Worm (Caenorhabditis elegans): ENCODE data around the gene C35A5.11.

C35A5.11 gene

DNA sequence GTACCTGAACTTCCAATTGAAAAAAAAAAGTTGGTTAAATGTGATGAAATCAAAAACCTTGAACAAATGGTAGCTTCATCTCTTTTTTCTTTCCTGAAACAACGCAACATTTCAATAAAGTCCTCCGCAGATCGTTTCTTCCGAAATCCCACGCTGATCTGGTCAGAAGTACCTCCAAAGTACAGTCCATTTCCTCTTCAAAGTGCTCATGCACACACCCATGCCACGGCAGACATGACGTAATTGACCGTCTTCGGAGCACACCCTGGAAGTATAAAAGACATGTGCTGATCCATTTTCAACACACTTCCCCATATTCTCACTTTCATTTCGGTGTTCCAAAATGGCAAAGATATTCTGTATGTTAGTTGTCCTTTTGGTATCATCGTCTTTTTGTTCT lies 982 bp upstream of the C35A5.11 start, which contains the start of gene C35A5.10:
C35A5.10 (plus strand) TSS at position 301 of the 400 bp plus-strand sequence.
- no peak for TF ChIP-seq unc-62 (GFP tag; optimal IDR thresholded peaks at IDR 0.05)

DNA sequence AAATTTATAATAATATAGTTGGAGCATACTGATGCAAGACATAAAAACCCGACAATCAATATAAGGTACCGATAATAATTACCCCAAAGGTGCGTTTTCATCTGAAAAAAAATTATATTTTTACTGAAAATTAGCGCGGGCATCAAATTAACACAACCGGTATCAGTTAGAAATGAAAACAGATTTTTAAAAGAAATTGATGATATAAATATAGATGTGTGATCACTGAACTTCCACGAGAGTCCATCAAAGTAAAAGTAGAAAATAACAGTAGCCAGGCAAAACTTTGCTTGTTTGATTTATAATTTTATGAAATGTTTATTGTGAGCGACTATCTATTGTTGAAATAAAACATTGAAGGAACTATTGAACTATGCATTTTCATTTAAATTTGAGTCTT lies 1.6 kb downstream of the C35A5.11 start, which contains the start of gene C35A5.3:
C35A5.3 (minus strand) TSS at position 101 of the 400 bp plus-strand sequence.
- no peak for TF ChIP-seq unc-62 (GFP tag; optimal IDR thresholded peaks at IDR 0.05)

DNA sequence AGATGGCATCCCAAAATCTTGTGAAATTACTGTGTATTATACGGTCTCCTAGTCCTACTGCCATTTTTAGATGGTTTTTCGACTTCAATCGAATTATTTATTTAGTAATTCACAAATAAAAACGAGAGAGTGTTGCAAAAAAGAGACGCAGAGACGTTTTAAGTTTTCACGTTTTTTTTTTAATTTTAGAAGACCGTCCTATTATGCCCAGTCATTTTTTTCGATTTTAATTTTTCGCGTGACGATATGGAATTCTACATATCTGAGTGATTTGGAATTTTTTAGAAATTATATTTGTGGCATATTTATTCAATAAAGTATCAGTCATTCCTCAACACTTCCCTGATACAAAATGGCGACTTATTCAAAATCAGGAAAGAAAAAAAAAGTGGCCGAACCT lies 6.2 kb downstream of the C35A5.11 start, which contains the start of gene C35A5.4:
C35A5.4 (plus strand) TSS at position 301 of the 400 bp plus-strand sequence.
- no peak for TF ChIP-seq unc-62 (GFP tag; optimal IDR thresholded peaks at IDR 0.05)

DNA sequence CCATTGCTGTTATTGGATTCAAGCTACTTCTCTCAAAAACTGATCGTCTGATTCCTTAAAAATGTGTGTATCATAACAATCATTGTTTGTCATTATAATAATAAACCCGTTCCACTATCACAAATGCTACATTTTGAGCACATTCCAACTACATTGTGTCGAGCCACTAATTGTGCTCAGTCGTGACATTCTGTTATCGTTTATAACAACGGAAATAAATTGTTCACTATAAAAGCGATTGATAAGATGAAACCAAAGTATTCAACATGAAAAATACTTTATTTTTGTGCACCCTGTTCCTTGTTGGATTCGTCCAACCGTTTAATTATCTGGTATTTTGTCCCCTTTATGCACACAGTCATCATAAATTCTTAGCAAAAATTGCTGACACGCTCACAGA lies 9.8 kb downstream of the C35A5.11 start, which contains the start of gene ugt-33:
ugt-33 (plus strand) TSS at position 260 of the 400 bp plus-strand sequence.
- no peak for TF ChIP-seq unc-62 (GFP tag; optimal IDR thresholded peaks at IDR 0.05)

DNA sequence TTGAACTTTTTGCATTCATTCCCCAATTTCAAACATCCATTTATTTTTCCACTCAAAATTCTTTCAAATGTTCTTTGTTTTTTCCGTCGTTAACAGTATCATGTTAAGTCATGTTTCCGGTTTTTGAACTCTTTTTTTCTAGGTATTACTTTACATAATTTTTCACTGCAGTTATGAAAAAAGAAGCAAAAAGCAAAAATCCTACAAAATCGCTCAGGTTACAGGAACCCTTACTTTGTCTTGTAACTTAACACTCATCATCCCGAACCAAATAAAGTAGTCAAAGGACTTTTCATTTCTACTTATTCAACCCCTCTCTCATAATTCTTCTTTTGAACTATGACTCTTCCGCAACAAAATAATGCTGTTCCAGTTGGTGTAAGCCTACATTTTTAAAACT lies 11.5 kb downstream of the C35A5.11 start, which contains the start of gene aqp-5:
aqp-5 (plus strand) TSS at position 301 of the 400 bp plus-strand sequence.
- TF ChIP-seq unc-62 (GFP tag; optimal IDR thresholded peaks at IDR 0.05), result no peak

DNA sequence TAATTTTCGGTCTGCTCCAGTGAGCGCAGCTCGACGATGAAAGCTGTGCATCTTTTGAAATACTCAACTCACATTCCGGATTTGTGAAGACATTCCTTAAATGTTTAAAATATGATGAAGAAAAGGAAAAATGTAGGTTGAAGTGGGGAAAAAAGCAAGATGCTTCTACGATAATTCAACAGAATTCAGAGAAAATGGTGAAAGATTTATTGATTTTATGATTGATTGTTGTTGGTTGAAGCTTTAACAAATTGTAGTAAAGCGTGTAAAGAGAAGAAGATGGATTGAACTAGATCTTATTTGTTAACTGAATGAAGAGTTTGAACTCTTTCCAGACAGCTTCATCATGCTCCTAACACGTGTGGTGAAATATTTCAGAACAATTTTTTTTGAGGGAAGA lies 12.9 kb downstream of the C35A5.11 start, which contains the start of gene ncx-5:
ncx-5 (minus strand) TSS at position 101 of the 400 bp plus-strand sequence.
- no peak for TF ChIP-seq unc-62 (GFP tag; optimal IDR thresholded peaks at IDR 0.05)

DNA sequence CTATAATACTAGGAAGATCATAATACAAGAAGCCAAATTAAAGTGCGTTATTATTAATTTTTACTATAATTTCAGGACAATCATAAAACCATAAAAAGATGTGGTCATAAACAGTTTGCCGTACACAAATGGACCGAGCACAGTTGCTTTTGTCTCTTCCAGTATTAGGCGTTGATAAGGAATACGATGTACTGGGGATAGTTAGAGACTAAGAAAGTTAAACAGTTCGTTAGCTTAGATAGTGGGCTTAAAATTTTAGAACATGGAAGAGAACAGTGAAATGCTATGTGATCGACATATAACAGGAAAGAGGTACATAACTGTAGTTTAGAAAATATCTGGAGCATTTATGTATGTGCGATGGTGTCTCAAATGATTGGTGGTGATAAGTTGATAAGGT lies 17.5 kb downstream of the C35A5.11 start:
- TF ChIP-seq unc-62 (GFP tag; optimal IDR thresholded peaks at IDR 0.05), result no peak

DNA sequence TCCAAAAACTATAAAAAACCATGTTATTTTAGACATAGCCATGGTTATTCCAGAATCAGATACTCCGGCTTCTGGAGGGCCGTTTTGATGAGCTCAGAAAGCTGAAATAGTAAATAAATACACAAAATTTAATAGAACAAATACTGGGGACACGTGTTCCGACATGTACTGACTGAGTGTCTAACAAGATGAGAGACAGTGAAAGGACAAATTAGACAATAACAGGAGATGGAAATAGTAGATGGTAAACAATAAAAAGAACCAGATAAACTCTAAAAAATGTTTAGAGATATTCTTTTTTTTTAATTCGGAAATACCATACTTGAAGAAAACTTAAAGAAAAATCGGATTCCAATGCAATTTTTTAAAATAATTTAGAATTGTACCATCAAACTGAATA lies 18.3 kb downstream of the C35A5.11 start, which contains the start of gene Y32F6B.1:
Y32F6B.1 (minus strand) TSS at position 101 of the 400 bp plus-strand sequence.
- no peak for TF ChIP-seq unc-62 (GFP tag; optimal IDR thresholded peaks at IDR 0.05)

DNA sequence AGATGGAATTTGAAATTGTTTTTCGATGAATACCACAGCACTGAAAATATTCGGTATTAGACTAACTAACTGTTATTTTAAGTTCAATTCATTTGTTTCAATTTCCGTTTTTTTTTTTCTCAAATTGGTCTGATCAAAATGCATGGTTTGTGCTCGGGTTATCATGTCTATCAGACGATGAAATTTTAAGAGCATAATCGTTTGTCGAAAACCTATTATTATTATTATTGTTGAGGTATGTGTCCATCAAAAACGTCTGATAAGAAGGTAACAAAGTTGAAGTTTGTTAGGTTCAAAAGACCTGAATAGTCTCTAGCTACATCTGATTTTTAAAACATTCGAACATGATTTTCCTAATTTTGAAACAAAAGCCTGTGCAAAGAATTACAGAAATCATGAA lies 18.9 kb downstream of the C35A5.11 start:
- no peak for TF ChIP-seq unc-62 (GFP tag; optimal IDR thresholded peaks at IDR 0.05)

DNA sequence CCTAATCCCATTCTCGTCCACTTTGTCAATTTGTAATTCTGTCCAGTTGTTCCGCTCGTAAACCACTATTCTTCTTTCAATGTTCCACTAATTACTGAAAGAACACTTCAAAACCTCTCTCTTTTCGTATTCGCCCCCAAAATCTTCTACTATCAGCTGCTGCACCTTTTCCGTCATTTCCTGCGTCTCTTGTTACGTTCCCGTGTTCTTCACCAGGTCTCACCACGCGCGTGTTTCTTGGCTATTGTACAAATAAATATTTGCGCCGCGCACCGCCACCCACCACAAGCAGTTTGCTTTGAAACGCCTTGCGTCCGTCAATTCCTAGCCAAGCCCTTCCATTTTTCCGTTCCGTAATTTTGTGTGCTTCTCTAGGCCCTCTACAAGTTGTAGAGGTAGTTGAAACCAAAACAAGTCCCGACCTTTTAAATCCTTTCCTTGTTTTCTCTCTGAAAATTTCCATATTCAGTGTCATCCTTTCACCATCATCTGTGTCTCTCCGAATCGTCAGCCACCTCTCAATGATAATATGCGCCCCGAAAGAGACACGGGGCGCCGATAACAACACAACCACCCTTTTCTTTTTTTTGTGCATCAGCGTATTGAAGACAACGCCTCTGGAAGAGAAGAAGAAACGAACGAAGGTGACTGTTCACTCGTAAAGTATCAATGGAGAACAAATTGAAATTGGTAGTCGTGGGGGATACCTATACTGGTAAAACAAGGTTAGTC lies 24.6 kb downstream of the C35A5.11 start, which contains the start of the genes crp-1 and Y32F6B.9:
crp-1 (plus strand) TSS at position 468 of the 732 bp plus-strand sequence.
Y32F6B.9 (plus strand) TSS at position 603 of the 732 bp plus-strand sequence.
- TF ChIP-seq unc-62 (GFP tag; optimal IDR thresholded peaks at IDR 0.05), result no peak

DNA sequence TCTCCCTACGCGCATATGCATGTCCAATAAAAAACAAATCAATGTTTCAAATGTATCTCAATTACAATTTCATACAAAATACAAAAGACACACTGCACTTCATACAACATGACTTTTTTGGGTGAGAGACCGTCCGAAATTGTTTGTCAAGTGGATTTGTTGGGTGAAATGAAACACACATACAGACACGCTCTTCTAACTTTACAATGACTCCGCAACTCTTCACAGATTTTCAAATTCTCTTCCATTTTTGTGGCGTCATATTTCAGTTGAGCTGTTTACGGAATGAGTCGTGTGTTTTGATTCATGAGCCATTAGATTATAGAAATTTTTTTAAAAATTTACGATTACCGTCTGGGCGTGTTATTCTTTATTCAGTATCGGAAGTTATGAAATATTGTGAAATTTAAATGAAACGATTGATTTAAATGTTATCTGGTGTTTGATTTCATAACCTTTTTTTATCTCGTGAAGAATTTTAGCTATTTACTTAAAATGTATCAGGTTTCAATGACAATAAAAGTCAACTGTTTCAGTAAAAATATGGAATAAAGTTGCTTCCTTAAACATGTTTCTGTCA lies 26.0 kb downstream of the C35A5.11 start:
- no peak for TF ChIP-seq unc-62 (GFP tag; optimal IDR thresholded peaks at IDR 0.05)

DNA sequence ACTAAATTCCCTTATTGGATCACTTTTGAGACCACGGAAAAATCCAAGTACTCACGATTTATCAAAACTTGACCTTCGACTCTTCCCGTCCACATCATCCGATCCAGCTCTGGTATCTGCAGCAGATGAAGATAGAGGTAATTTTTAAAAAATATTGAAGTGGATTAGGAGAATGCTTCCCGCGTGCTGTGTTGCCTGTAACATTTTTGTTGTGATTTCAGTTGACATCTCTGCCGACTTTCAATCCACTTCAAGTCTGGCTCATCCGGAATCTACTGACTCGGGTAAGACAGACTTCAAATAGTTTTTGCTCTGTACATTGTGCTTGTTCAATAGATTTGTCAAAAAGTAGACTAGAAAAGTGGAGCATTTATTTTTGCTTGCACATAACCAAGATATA lies 27.5 kb downstream of the C35A5.11 start:
- TF ChIP-seq unc-62 (GFP tag; optimal IDR thresholded peaks at IDR 0.05), result no peak

DNA sequence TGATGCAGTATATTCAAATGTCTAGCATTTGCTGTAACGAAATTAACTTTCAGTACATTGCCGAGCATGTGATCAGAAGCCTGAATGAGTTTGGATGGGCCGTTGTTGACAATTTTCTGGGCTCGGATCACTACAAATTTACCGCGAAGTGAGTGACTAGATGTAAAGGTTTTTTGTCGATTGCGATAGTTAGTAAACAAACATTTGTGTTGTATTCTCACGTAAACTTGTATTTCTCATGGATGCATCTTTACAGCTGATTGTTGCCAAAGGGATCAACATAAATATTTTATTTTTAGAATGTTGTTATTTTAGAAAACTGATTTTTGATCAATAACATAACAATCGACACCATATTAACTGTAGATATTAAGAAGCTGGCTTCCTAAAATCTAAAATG lies 28.9 kb downstream of the C35A5.11 start:
- no peak for TF ChIP-seq unc-62 (GFP tag; optimal IDR thresholded peaks at IDR 0.05)

DNA sequence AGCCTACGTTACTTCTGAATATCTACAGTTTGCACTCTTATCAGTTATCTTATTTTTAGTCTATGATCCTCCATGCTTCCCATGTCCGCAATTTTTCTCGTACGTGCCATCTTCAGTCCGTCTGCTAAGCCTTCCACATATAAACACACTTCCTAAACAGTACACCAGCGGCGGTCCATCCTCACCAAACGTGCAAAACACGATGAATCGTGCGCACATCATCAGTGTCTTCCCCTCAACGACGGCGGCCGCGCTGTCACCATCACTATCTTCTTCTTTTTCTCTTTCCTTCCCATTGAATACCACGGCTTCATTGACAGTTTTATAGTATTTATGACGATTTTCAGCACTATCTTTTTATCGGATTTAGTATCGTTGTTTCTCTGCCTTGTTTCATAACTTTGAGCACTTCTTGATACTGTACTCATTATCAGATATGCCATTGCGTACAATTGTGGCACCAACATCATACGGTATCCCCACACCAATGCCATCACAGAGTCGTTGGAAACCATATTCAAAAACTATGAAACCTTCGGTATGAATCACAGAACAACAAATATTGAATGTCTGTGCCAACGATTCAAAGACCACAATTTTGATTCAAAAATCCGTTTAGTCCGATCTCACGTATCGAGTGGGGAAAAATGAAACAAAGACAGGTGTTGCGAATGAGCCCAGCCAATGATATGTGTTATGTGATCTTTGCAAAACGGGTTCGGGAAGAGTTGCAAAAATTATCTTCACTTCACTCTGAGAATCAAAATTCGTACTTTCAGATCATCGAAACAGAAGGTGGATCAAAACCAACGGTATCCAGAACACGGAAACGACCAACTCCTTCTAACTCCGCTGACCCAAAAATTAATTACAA lies 29.8 kb downstream of the C35A5.11 start:
- TF ChIP-seq unc-62 (GFP tag; optimal IDR thresholded peaks at IDR 0.05), result no peak

DNA sequence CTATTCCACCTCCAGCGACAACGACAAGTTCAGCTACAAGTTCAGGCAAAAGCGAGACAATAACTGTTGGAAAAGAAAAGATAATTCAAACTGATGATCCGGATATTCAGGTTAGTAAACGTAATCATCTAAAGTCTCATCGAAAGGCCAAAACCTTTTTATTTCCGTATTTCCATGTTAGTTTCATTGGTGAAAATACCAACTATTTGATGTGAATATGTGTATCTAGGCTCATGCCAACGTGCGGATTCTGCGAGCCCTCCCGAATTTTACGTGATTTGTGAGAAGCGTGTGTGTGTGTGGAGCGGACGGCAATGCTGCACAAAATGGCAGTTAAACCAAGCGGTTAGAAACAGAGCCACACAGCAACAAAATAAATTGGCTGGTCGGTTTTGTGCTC lies 31.9 kb downstream of the C35A5.11 start:
- TF ChIP-seq unc-62 (GFP tag; optimal IDR thresholded peaks at IDR 0.05), result no peak

DNA sequence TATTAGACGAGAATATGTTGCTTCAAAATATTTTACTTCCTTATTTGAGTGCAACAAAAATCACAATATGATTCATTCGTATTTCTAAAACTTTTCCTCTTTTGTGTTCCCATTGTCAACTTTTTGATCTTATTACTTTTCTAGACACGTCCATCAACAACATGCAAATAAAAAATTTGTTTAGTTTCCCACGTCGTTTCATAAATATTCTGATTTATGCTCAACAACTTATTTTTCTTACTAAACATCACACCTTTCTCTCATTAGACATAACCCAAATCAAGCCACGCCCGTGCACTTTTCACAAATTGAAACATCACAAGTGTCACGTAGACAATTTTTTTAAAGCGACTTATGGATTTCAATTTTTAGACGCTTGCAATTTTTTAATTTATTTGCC lies 33.1 kb downstream of the C35A5.11 start:
- no peak for TF ChIP-seq unc-62 (GFP tag; optimal IDR thresholded peaks at IDR 0.05)
